Worm (Caenorhabditis elegans) whole organism, mixed stage, embryonic: ENCODE data around the gene rnp-7.
A peak's percentile ranks its signal among the peaks of the same experiment; 100 is the strongest.

Experiments
- drap-1 ChIP-seq: fragments of 200-800 bp; sonication (Bioruptor generic); optimal IDR thresholded peaks from 3 replicates; lab custom pipeline; 2018; ENCODE audit warnings: mild to moderate bottlenecking, missing genetic modification characterization, missing compliant biosample characterization
- mep-1 ChIP-seq: fragments of 150-350 bp; optimal IDR thresholded peaks from 2 replicates; lab custom pipeline; 2017; ENCODE audit warnings: missing biosample characterization, missing genetic modification reagents, missing genetic modification characterization, inconsistent platforms
- nhr-237 ChIP-seq: fragments of 150-350 bp; optimal IDR thresholded peaks from 2 replicates; lab custom pipeline; 2014; ENCODE audit warnings: missing biosample characterization, missing genetic modification characterization
- nhr-76 ChIP-seq: sonication (generic microtip); optimal IDR thresholded peaks from 2 replicates; lab custom pipeline; 2017; ENCODE audit warnings: missing biosample characterization, missing genetic modification characterization
- snpc-4 ChIP-seq: fragments of 150-350 bp; optimal IDR thresholded peaks from 2 replicates; lab custom pipeline; 2014; ENCODE audit warnings: missing biosample characterization, missing genetic modification characterization
- sptf-1 ChIP-seq: sonication (generic microtip); optimal IDR thresholded peaks from 2 replicates; lab custom pipeline; 2017; ENCODE audit warnings: mild to moderate bottlenecking, missing genetic modification characterization, moderate library complexity, missing compliant biosample characterization
- tbx-8 ChIP-seq: fragments of 200-800 bp; sonication (Bioruptor generic); optimal IDR thresholded peaks from 2 replicates; lab custom pipeline; 2018; ENCODE audit warnings: mild to moderate bottlenecking, missing genetic modification characterization, moderate library complexity, missing compliant biosample characterization
- unc-39 ChIP-seq: fragments of 150-350 bp; optimal IDR thresholded peaks from 2 replicates; lab custom pipeline; 2014; ENCODE audit warnings: missing biosample characterization, missing genetic modification characterization

ce11 chrIII:7181822-7182221, 20.9 kb upstream of the rnp-7 start, which contains the start of gene epg-4:
- peak; percentile 41 for TF ChIP-seq sptf-1
- TF ChIP-seq nhr-237 (tag; lab: Kevin White, UChicago) = no peak
- no peak for TF ChIP-seq unc-39 (tag; lab: Kevin White, UChicago)
- no peak for TF ChIP-seq drap-1
- no peak for TF ChIP-seq nhr-76 (tag; lab: Kevin White, UChicago)
- TF ChIP-seq mep-1 (tag; lab: Kevin White, UChicago) = peak; percentile 67
- TF ChIP-seq tbx-8 (GFP tag; lab: Kevin White, UChicago) = no peak
- no peak for TF ChIP-seq snpc-4 (tag; lab: Kevin White, UChicago)
